Worm (Caenorhabditis elegans): ENCODE results near the gene cox-6B.

Gene cox-6B

DNA sequence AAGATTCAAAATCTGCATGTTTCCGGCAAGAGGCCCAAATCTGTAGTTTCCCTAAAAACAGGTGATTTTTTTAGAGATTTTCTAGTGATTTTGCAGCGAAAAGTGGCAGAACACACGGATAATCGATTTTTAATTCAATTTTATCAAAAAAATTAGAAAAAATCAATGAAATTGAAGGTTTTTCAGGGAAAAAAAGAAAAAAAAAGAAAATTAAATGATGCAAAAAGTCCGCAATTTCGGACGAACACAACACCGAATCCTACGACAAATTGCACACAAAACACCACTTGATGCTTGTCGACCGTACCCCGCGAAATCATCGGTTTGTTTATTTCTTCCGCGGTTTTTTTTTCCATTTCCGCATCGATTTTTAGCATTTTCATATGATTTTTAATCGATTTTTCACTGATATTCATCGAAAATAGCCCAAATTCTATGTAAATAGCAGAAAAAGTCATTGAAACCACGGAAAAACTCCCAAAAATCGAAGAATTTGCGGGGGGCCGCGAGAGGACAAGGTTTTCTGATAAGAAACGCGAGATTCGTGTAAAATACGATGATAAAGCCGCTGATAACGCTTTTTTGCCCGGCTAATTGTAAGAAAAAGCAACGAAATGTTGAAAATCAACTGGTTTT is 115.6 kb downstream of the cox-6B start, which contains the start of gene tufm-1:
TSS of gene tufm-1 (minus strand) at position 51 of the 636 bp plus-strand sequence.
- TF ChIP-seq lsy-2 (tag; optimal IDR thresholded peaks at IDR 0.05) (peak; percentile 94), unc-62 (GFP tag; optimal IDR thresholded peaks at IDR 0.05) (no peak), nhr-237 (tag; optimal IDR thresholded peaks at IDR 0.05) (peak; percentile 47), ceh-83 (GFP tag; optimal IDR thresholded peaks at IDR 0.05) (no peak), elt-1 (tag; optimal IDR thresholded peaks at IDR 0.05; ENCODE audit: borderline replicate concordance, insufficient read depth) (no peak), ceh-43 (GFP tag; optimal IDR thresholded peaks at IDR 0.05) (no peak), blmp-1 (tag; optimal IDR thresholded peaks at IDR 0.05) (no peak), nhr-2 (tag; optimal IDR thresholded peaks at IDR 0.05) (no peak), ham-2 (GFP tag; optimal IDR thresholded peaks at IDR 0.05) (no peak), unc-39 (tag; optimal IDR thresholded peaks at IDR 0.05) (no peak), nhr-76 (tag; optimal IDR thresholded peaks at IDR 0.05) (no peak), drap-1 (GFP tag; optimal IDR thresholded peaks at IDR 0.05) (no peak), hlh-1 (tag; optimal IDR thresholded peaks at IDR 0.05) (no peak), lin-32 (GFP tag; optimal IDR thresholded peaks at IDR 0.05) (no peak), ceh-39 (tag; optimal IDR thresholded peaks at IDR 0.05) (no peak), flh-1 (GFP tag; optimal IDR thresholded peaks at IDR 0.05) (no peak), sptf-1 (tag; optimal IDR thresholded peaks at IDR 0.05) (no peak), pha-4 (tag; optimal IDR thresholded peaks at IDR 0.05) (no peak), ztf-11 (tag; optimal IDR thresholded peaks at IDR 0.05) (no peak), elt-3 (tag; optimal IDR thresholded peaks at IDR 0.05) (no peak), zip-8 (tag; optimal IDR thresholded peaks at IDR 0.05) (no peak), mab-5 (tag; optimal IDR thresholded peaks at IDR 0.05) (no peak), mep-1 (tag; optimal IDR thresholded peaks at IDR 0.05) (peak; percentile 64), snpc-4 (tag; optimal IDR thresholded peaks at IDR 0.05) (no peak), sem-2 (GFP tag; optimal IDR thresholded peaks at IDR 0.05) (no peak), bed-3 (GFP tag; optimal IDR thresholded peaks at IDR 0.05) (no peak), lin-13 (tag; optimal IDR thresholded peaks at IDR 0.05) (peak; percentile 64), mls-2 (tag; optimal IDR thresholded peaks at IDR 0.05) (no peak), unc-120 (tag; optimal IDR thresholded peaks at IDR 0.05; ENCODE audit: poor library complexity, severe bottlenecking) (no peak), nhr-12 (tag; optimal IDR thresholded peaks at IDR 0.05) (no peak), nhr-28 (tag; optimal IDR thresholded peaks at IDR 0.05) (no peak), ces-1 (GFP tag; optimal IDR thresholded peaks at IDR 0.05) (peak; percentile 84), cnd-1 (tag; optimal IDR thresholded peaks at IDR 0.05) (no peak), tbx-8 (GFP tag; optimal IDR thresholded peaks at IDR 0.05) (no peak), M03D4.4 (tag; optimal IDR thresholded peaks at IDR 0.05) (no peak)

DNA sequence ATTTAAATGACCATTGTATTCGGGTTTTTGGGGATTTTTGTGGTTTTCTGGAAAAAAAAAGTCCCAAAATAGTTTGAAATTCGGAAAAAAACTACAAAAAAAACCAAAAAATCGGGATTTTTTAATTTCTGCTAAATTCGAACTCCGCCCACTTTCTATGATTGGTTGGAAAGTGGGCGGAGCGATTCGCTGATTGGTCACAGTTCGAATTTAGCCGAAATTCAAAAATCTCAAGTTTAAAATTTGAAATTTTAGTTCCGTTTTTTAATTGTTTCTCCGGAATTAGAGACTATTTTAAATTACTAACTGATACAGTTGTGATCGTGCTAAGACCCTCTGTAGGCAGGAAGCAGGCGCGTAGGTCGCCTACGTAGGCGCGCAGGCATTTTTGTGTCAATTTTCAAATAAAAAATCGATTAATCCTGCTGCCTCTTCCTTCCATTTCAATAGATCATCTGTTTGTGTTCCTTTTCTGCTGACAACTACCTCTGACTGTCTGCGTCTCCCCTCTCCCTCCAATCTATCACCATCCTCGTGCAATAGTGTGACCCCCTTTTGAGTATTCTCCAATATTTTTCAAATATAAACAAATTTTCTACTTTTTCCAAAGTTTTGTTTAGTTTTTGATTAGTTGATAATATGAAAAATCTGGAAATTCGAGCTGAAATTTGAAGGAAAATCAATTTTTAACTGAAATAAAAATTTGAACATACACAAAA is 116.9 kb downstream of the cox-6B start:
- TF ChIP-seq lin-13 (tag; optimal IDR thresholded peaks at IDR 0.05) (no peak), mep-1 (tag; optimal IDR thresholded peaks at IDR 0.05) (no peak), ztf-11 (tag; optimal IDR thresholded peaks at IDR 0.05) (no peak), ces-1 (GFP tag; optimal IDR thresholded peaks at IDR 0.05) (no peak), ceh-83 (GFP tag; optimal IDR thresholded peaks at IDR 0.05) (no peak), hlh-1 (tag; optimal IDR thresholded peaks at IDR 0.05) (no peak), pha-4 (tag; optimal IDR thresholded peaks at IDR 0.05) (no peak), lin-32 (GFP tag; optimal IDR thresholded peaks at IDR 0.05) (no peak), nhr-12 (tag; optimal IDR thresholded peaks at IDR 0.05) (no peak)

ce11 chrIII:2817847-2818246 is 118.4 kb downstream of the cox-6B start:
- TF ChIP-seq elt-3 (tag; optimal IDR thresholded peaks at IDR 0.05), result no peak
- no peak for TF ChIP-seq mls-2 (tag; optimal IDR thresholded peaks at IDR 0.05)
- no peak for TF ChIP-seq drap-1 (GFP tag; optimal IDR thresholded peaks at IDR 0.05)
- no peak for TF ChIP-seq ces-1 (GFP tag; optimal IDR thresholded peaks at IDR 0.05)
- TF ChIP-seq blmp-1 (tag; optimal IDR thresholded peaks at IDR 0.05), result no peak
- TF ChIP-seq nhr-76 (tag; optimal IDR thresholded peaks at IDR 0.05), result no peak
- no peak for TF ChIP-seq flh-1 (GFP tag; optimal IDR thresholded peaks at IDR 0.05)
- no peak for TF ChIP-seq elt-1 (tag; optimal IDR thresholded peaks at IDR 0.05; ENCODE audit: borderline replicate concordance, insufficient read depth)

All from whole organism, mixed stage, embryonic.